Worm (Caenorhabditis elegans): ENCODE results near the gene sap-140.

sap-140 gene

DNA sequence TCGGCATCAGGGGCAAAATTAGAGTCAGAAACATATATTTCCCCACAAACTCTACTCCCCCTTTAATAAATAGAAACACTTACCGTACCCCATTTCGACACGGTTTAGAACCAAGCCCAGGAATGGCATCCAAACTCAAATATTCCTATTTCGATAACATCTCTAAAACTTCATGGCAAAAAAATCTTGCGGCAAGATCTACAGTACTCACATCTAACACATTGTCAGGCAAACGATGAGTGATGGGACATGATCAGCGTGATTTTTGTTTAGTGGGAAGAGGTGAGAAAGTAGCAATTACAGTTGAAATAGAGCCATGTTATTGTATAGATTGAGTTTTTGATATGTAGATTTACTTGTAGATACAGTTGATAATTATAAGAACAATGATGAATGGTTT lies 51.4 kb downstream of the sap-140 start:
- TF ChIP-seq ceh-24 (tag; optimal IDR thresholded peaks at IDR 0.05): no peak
- no peak for TF ChIP-seq dmd-4 (tag; optimal IDR thresholded peaks at IDR 0.05; ENCODE audit: borderline replicate concordance)
- no peak for TF ChIP-seq sox-4 (tag; optimal IDR thresholded peaks at IDR 0.05)
- TF ChIP-seq pros-1 (tag; optimal IDR thresholded peaks at IDR 0.05): no peak
- TF ChIP-seq Y22D7AL.16 (tag; optimal IDR thresholded peaks at IDR 0.05): no peak
- TF ChIP-seq unc-3 (GFP tag; conservative IDR thresholded peaks at IDR 0.05): no peak
- no peak for TF ChIP-seq unc-3 (tag; optimal IDR thresholded peaks at IDR 0.05)
- TF ChIP-seq npax-4 (tag; optimal IDR thresholded peaks at IDR 0.05): no peak
- no peak for TF ChIP-seq elt-2 (tag; optimal IDR thresholded peaks at IDR 0.05)
- TF ChIP-seq pha-2 (tag; optimal IDR thresholded peaks at IDR 0.05): no peak
- TF ChIP-seq che-1 (tag; optimal IDR thresholded peaks at IDR 0.05): no peak
- TF ChIP-seq odd-2 (tag; optimal IDR thresholded peaks at IDR 0.05): no peak
